Fruit fly (Drosophila melanogaster) whole organism, wandering third instar larva: ENCODE results near the gene Nubp2.

Experiments
- Abd-B ChIP-seq: fragments of >200 bp; optimal IDR thresholded peaks from 2 replicates; lab custom pipeline; 2017; ENCODE audit warnings: missing biosample characterization, missing genetic modification characterization
- CG9705 ChIP-seq: fragments of 200-800 bp; sonication (Bioruptor generic); optimal IDR thresholded peaks from 2 replicates; lab custom pipeline; 2018; ENCODE audit warnings: missing biosample characterization, mild to moderate bottlenecking, missing genetic modification characterization
- CrebA ChIP-seq: fragments of 200-800 bp; sonication (Bioruptor generic); optimal IDR thresholded peaks from 2 replicates; lab custom pipeline; 2016; ENCODE audit warnings: missing biosample characterization, mild to moderate bottlenecking, missing genetic modification characterization, borderline replicate concordance
- Dfd ChIP-seq: fragments of >200 bp; optimal IDR thresholded peaks from 2 replicates; lab custom pipeline; 2017; ENCODE audit warnings: missing biosample characterization, missing genetic modification characterization
- Dif ChIP-seq: fragments of 200-275, 200-300 bp; sonication (Bioruptor generic); optimal IDR thresholded peaks from 2 replicates; lab custom pipeline; 2018; ENCODE audit warnings: missing biosample characterization, missing genetic modification characterization; ENCODE audit not compliant: partially characterized antibody
- GATAd ChIP-seq: sonication (Bioruptor generic); optimal IDR thresholded peaks from 2 replicates; lab custom pipeline; 2016; ENCODE audit warnings: missing biosample characterization, missing genetic modification characterization
- HLH106 ChIP-seq: fragments of 200-800 bp; optimal IDR thresholded peaks from 3 replicates; lab custom pipeline; 2019; ENCODE audit warnings: missing biosample characterization, mild to moderate bottlenecking, missing genetic modification characterization, moderate library complexity
- Hnf4 ChIP-seq: fragments of 200-800 bp; sonication (Bioruptor generic); optimal IDR thresholded peaks from 2 replicates; lab custom pipeline; 2016; ENCODE audit warnings: missing biosample characterization, mild to moderate bottlenecking, missing genetic modification characterization
- Hr78 ChIP-seq: fragments of >200 bp; optimal IDR thresholded peaks from 2 replicates; lab custom pipeline; 2017; ENCODE audit warnings: missing biosample characterization, missing genetic modification characterization
- Hr83 ChIP-seq: fragments of 200-300 bp; sonication (Bioruptor generic); optimal IDR thresholded peaks from 2 replicates; lab custom pipeline; 2016; ENCODE audit warnings: missing biosample characterization, mild to moderate bottlenecking, missing genetic modification characterization, moderate library complexity; ENCODE audit not compliant: poor library complexity, severe bottlenecking
- Jra ChIP-seq: sonication (Bioruptor generic); optimal IDR thresholded peaks from 2 replicates; lab custom pipeline; 2016; ENCODE audit warnings: missing biosample characterization, missing genetic modification characterization
- Mio ChIP-seq: sonication (Bioruptor generic); optimal IDR thresholded peaks from 2 replicates; lab custom pipeline; 2016; ENCODE audit warnings: missing biosample characterization, missing genetic modification characterization
- Myc ChIP-seq: fragments of >200 bp; optimal IDR thresholded peaks from 2 replicates; lab custom pipeline; 2017
- N ChIP-seq: fragments of >200 bp; optimal IDR thresholded peaks from 2 replicates; lab custom pipeline; 2018; ENCODE audit warnings: missing biosample characterization, missing external identifiers, missing genetic modification characterization
- Rel ChIP-seq, 2 experiments: fragments of 200-800 bp; sonication (Bioruptor generic) in 1 of 2; optimal IDR thresholded peaks; 2 replicates in 1 of 2; 3 replicates in 1 of 2; lab custom pipeline; 2016 to 2019; ENCODE audit warnings: mild to moderate bottlenecking in 2 of 2, missing biosample characterization in 2 of 2, missing genetic modification characterization in 2 of 2, moderate library complexity in 1 of 2
- Sp1 ChIP-seq: fragments of 200-800 bp; sonication (Bioruptor generic); optimal IDR thresholded peaks from 3 replicates; lab custom pipeline; 2019; ENCODE audit warnings: missing biosample characterization, mild to moderate bottlenecking, missing genetic modification characterization, moderate library complexity
- Vsx2 ChIP-seq: fragments of 200-300, 225-300 bp; sonication (Bioruptor generic); optimal IDR thresholded peaks from 2 replicates; lab custom pipeline; 2018; ENCODE audit warnings: missing biosample characterization, missing genetic modification characterization; ENCODE audit not compliant: partially characterized antibody
- br ChIP-seq: fragments of 200-800 bp; sonication (Bioruptor generic); optimal IDR thresholded peaks from 2 replicates; lab custom pipeline; 2016; ENCODE audit warnings: missing biosample characterization, missing genetic modification characterization
- brk ChIP-seq: fragments of 200-800 bp; sonication (Bioruptor generic); optimal IDR thresholded peaks from 2 replicates; lab custom pipeline; 2016; ENCODE audit warnings: missing biosample characterization, mild to moderate bottlenecking, missing genetic modification characterization
- dl ChIP-seq, 2 experiments: fragments of 175-275, 200-275 bp in 1 of 2; fragments of 200-275 bp in 1 of 2; sonication (Bioruptor generic); optimal IDR thresholded peaks; lab custom pipeline; 2018; ENCODE audit warnings: mild to moderate bottlenecking in 2 of 2, missing biosample characterization in 2 of 2, missing genetic modification characterization in 2 of 2, moderate library complexity in 2 of 2; ENCODE audit not compliant: partially characterized antibody in 2 of 2, insufficient read depth in 1 of 2
- dmrt93B ChIP-seq: fragments of 200-800 bp; sonication (Bioruptor generic); optimal IDR thresholded peaks from 2 replicates; lab custom pipeline; 2018; ENCODE audit warnings: missing biosample characterization, mild to moderate bottlenecking, missing genetic modification characterization
- dsf ChIP-seq: sonication (Bioruptor generic); optimal IDR thresholded peaks from 2 replicates; lab custom pipeline; 2016; ENCODE audit warnings: missing biosample characterization, missing genetic modification characterization, borderline replicate concordance
- ey ChIP-seq: fragments of 200-800 bp; sonication (Bioruptor generic); optimal IDR thresholded peaks from 2 replicates; lab custom pipeline; 2016; ENCODE audit warnings: missing biosample characterization, missing genetic modification characterization
- foxo ChIP-seq, 2 experiments: fragments of 200-800 bp; sonication (Bioruptor generic); optimal IDR thresholded peaks; 2 replicates in 1 of 2; 3 replicates in 1 of 2; lab custom pipeline; 2016 to 2017; ENCODE audit warnings: missing biosample characterization in 2 of 2, missing genetic modification characterization in 2 of 2
- fru ChIP-seq: fragments of 200-800 bp; sonication (Bioruptor generic); optimal IDR thresholded peaks from 3 replicates; lab custom pipeline; 2016; ENCODE audit warnings: missing biosample characterization, mild to moderate bottlenecking, missing genetic modification characterization
- h ChIP-seq: fragments of 200-800 bp; sonication (Bioruptor generic); optimal IDR thresholded peaks from 3 replicates; lab custom pipeline; 2016; ENCODE audit warnings: missing biosample characterization, mild to moderate bottlenecking, missing genetic modification characterization
- jim ChIP-seq: fragments of 175-275, 200-325 bp; sonication (Bioruptor generic); optimal IDR thresholded peaks from 2 replicates; lab custom pipeline; 2016; ENCODE audit warnings: missing biosample characterization, mild to moderate bottlenecking, missing genetic modification characterization
- pan ChIP-seq: fragments of >200 bp; optimal IDR thresholded peaks from 2 replicates; lab custom pipeline; 2017
- psq ChIP-seq: fragments of 200-800 bp; sonication (Bioruptor generic); optimal IDR thresholded peaks from 3 replicates; lab custom pipeline; 2017; ENCODE audit warnings: missing biosample characterization, mild to moderate bottlenecking, missing genetic modification characterization, moderate library complexity
- rgr ChIP-seq: fragments of 200-800 bp; sonication (Bioruptor generic); optimal IDR thresholded peaks from 3 replicates; lab custom pipeline; 2016; ENCODE audit warnings: missing biosample characterization, mild to moderate bottlenecking, missing genetic modification characterization
- sage ChIP-seq: fragments of 200-800 bp; sonication (Bioruptor generic); optimal IDR thresholded peaks from 2 replicates; lab custom pipeline; 2016; ENCODE audit warnings: missing biosample characterization, mild to moderate bottlenecking, missing genetic modification characterization
- sv ChIP-seq: fragments of 200-800 bp; sonication (Bioruptor generic); optimal IDR thresholded peaks from 3 replicates; lab custom pipeline; 2016; ENCODE audit warnings: missing biosample characterization, missing genetic modification characterization
- tai ChIP-seq: sonication (Bioruptor generic); optimal IDR thresholded peaks from 2 replicates; lab custom pipeline; 2016; ENCODE audit warnings: missing biosample characterization, missing genetic modification characterization
- usp ChIP-seq: fragments of >200 bp; optimal IDR thresholded peaks from 2 replicates; lab custom pipeline; 2017; ENCODE audit warnings: missing biosample characterization, missing genetic modification characterization
- woc ChIP-seq: sonication (Bioruptor generic); optimal IDR thresholded peaks from 2 replicates; lab custom pipeline; 2016; ENCODE audit warnings: missing biosample characterization, mild to moderate bottlenecking, missing genetic modification characterization

Nubp2 gene

dm6 chr3L:20540182-20540974, 14.0 kb downstream of the Nubp2 start, which contains the start of gene Rcd2 (continued):
- TF ChIP-seq Vsx2 (GFP tag; lab: Kevin White, UChicago) (no peak), pan (lab: Kevin White, UChicago) (no peak), Hr78 (GFP tag; lab: Kevin White, UChicago) (no peak), rgr (peak; percentile 51), dl (GFP tag; optimal IDR thresholded peaks at IDR 0.05; lab: Kevin White, UChicago; ENCODE audit: insufficient read depth in 1 of 2, partially characterized antibody in 2 of 2) (peak; percentile 35 to 75)

dm6 chr3L:20540975-20541951, 14.9 kb downstream of the Nubp2 start:
- TF ChIP-seq N (GFP tag; lab: Kevin White, UChicago) (peak; percentile 35), Myc (peak; percentile 65), brk (GFP tag; lab: Kevin White, UChicago) (peak; percentile 12), Vsx2 (GFP tag; lab: Kevin White, UChicago) (peak; percentile 62), br (no peak), jim (GFP tag; lab: Kevin White, UChicago) (no peak)

dm6 chr3L:20548201-20548854, 22.0 kb downstream of the Nubp2 start:
- TF ChIP-seq GATAd (no peak), foxo (GFP tag; optimal IDR thresholded peaks at IDR 0.05; lab: Kevin White, UChicago) (no peak), pan (lab: Kevin White, UChicago) (no peak), Mio (GFP tag; lab: Kevin White, UChicago) (no peak), h (GFP tag; lab: Kevin White, UChicago) (no peak), HLH106 (tag; lab: Kevin White, UChicago) (no peak), Rel (GFP tag; optimal IDR thresholded peaks at IDR 0.05; lab: Kevin White, UChicago) (no peak), Rel (tag; optimal IDR thresholded peaks at IDR 0.05; lab: Kevin White, UChicago) (no peak), br (no peak), Dif (GFP tag; lab: Kevin White, UChicago) (no peak), CrebA (GFP tag; lab: Kevin White, UChicago) (no peak)
- TF ChIP-seq, all 38 proteins: peak for 0

dm6 chr3L:20549358-20549757, 23.0 kb downstream of the Nubp2 start:
- TF ChIP-seq foxo (GFP tag; optimal IDR thresholded peaks at IDR 0.05; lab: Kevin White, UChicago): peak in 1 of 2 experiments; percentile 76
- no peak for TF ChIP-seq Jra
- no peak for TF ChIP-seq usp
- no peak for TF ChIP-seq Abd-B
- TF ChIP-seq Mio (GFP tag; lab: Kevin White, UChicago): no peak
- no peak for TF ChIP-seq dl (GFP tag; optimal IDR thresholded peaks at IDR 0.05; lab: Kevin White, UChicago; ENCODE audit: insufficient read depth in 1 of 2, partially characterized antibody in 2 of 2)
- no peak for TF ChIP-seq tai (GFP tag; lab: Kevin White, UChicago)
- no peak for TF ChIP-seq sv
- TF ChIP-seq Hnf4 (GFP tag; lab: Kevin White, UChicago): peak; percentile 55
- TF ChIP-seq sage (GFP tag; lab: Kevin White, UChicago): peak; percentile 41
- no peak for TF ChIP-seq dsf (GFP tag; lab: Kevin White, UChicago)
- peak; percentile 66 for TF ChIP-seq psq (GFP tag; lab: Kevin White, UChicago)
- TF ChIP-seq fru (GFP tag; lab: Kevin White, UChicago): peak; percentile 78
- no peak for TF ChIP-seq Hr83 (GFP tag; lab: Kevin White, UChicago)
- TF ChIP-seq Rel (GFP tag; optimal IDR thresholded peaks at IDR 0.05; lab: Kevin White, UChicago): no peak
- TF ChIP-seq Rel (tag; optimal IDR thresholded peaks at IDR 0.05; lab: Kevin White, UChicago): no peak
- peak; percentile 77 for TF ChIP-seq h (GFP tag; lab: Kevin White, UChicago)
- TF ChIP-seq jim (GFP tag; lab: Kevin White, UChicago): no peak
- TF ChIP-seq br: peak; percentile 68
- peak; percentile 65 for TF ChIP-seq Sp1 (GFP tag; lab: Kevin White, UChicago)
- TF ChIP-seq rgr: peak; percentile 81
- TF ChIP-seq ey (GFP tag; lab: Kevin White, UChicago): peak; percentile 76
- no peak for TF ChIP-seq CG9705 (GFP tag; lab: Kevin White, UChicago)
- no peak for TF ChIP-seq GATAd
- no peak for TF ChIP-seq Dfd (GFP tag; lab: Kevin White, UChicago)
- TF ChIP-seq Dif (GFP tag; lab: Kevin White, UChicago): no peak
- no peak for TF ChIP-seq Hr78 (GFP tag; lab: Kevin White, UChicago)
- peak; percentile 23 for TF ChIP-seq dmrt93B (GFP tag; lab: Kevin White, UChicago)
- no peak for TF ChIP-seq Myc
- no peak for TF ChIP-seq Vsx2 (GFP tag; lab: Kevin White, UChicago)
- no peak for TF ChIP-seq pan (lab: Kevin White, UChicago)
- peak; percentile 51 for TF ChIP-seq brk (GFP tag; lab: Kevin White, UChicago)
- peak; percentile 70 for TF ChIP-seq woc (GFP tag; lab: Kevin White, UChicago)
- no peak for TF ChIP-seq N (GFP tag; lab: Kevin White, UChicago)
